Worm (Caenorhabditis elegans) whole organism, late embryonic: ENCODE results near the gene F14H8.2.
A peak's percentile ranks its signal among the peaks of the same experiment; 100 is the strongest.

Experiments used
- K09A11.1 ChIP-seq: sonication (generic microtip); optimal IDR thresholded peaks from 2 replicates; lab custom pipeline; 2017; ENCODE audit warnings: antibody characterized with exemption, mild to moderate bottlenecking, missing genetic modification characterization, missing compliant biosample characterization; ENCODE audit not compliant: insufficient read depth
- T23F11.4 ChIP-seq: fragments of 200-800 bp; sonication (Bioruptor generic); optimal IDR thresholded peaks from 2 replicates; lab custom pipeline; 2018; ENCODE audit warnings: mild to moderate bottlenecking, missing genetic modification characterization, missing compliant biosample characterization
- ceh-14 ChIP-seq: sonication (generic microtip); optimal IDR thresholded peaks from 2 replicates; lab custom pipeline; 2016; ENCODE audit warnings: missing genotype, missing genetic modification characterization, missing compliant biosample characterization
- ceh-19 ChIP-seq: fragments of 200-800 bp; sonication (Bioruptor generic); optimal IDR thresholded peaks from 2 replicates; lab custom pipeline; 2018; ENCODE audit warnings: mild to moderate bottlenecking, missing genetic modification characterization, missing compliant biosample characterization
- ceh-24 ChIP-seq: sonication (generic microtip); optimal IDR thresholded peaks from 2 replicates; lab custom pipeline; 2016; ENCODE audit warnings: mild to moderate bottlenecking, missing genetic modification characterization, missing compliant biosample characterization
- ceh-30 ChIP-seq: fragments of 150-350 bp; optimal IDR thresholded peaks from 2 replicates; lab custom pipeline; 2014; ENCODE audit warnings: missing biosample characterization, missing genetic modification characterization
- ceh-48 ChIP-seq: sonication (generic microtip); optimal IDR thresholded peaks from 2 replicates; lab custom pipeline; 2016; ENCODE audit warnings: missing genetic modification characterization, inconsistent platforms, missing compliant biosample characterization
- che-1 ChIP-seq: sonication (generic microtip); optimal IDR thresholded peaks from 2 replicates; lab custom pipeline; 2016; ENCODE audit warnings: mild to moderate bottlenecking, missing genetic modification characterization, missing compliant biosample characterization
- elt-4 ChIP-seq: sonication (generic microtip); optimal IDR thresholded peaks from 2 replicates; lab custom pipeline; 2016; ENCODE audit warnings: missing genetic modification characterization, missing compliant biosample characterization
- ets-4 ChIP-seq: sonication (generic microtip); optimal IDR thresholded peaks from 2 replicates; lab custom pipeline; 2016; ENCODE audit warnings: missing genetic modification characterization, missing compliant biosample characterization
- eyg-1 ChIP-seq: sonication (generic microtip); optimal IDR thresholded peaks from 2 replicates; lab custom pipeline; 2016; ENCODE audit warnings: missing genotype, missing genetic modification characterization, missing compliant biosample characterization
- fkh-10 ChIP-seq: fragments of 150-350 bp; optimal IDR thresholded peaks from 2 replicates; lab custom pipeline; 2014; ENCODE audit warnings: missing biosample characterization, missing genetic modification reagents, missing genetic modification characterization
- fkh-6 ChIP-seq: sonication (generic microtip); optimal IDR thresholded peaks from 2 replicates; lab custom pipeline; 2016; ENCODE audit warnings: missing genetic modification characterization, missing compliant biosample characterization
- gmeb-2 ChIP-seq: sonication (generic microtip); optimal IDR thresholded peaks from 2 replicates; lab custom pipeline; 2016; ENCODE audit warnings: missing genetic modification characterization, inconsistent platforms, missing compliant biosample characterization
- hlh-15 ChIP-seq: sonication (generic microtip); optimal IDR thresholded peaks from 2 replicates; lab custom pipeline; 2016; ENCODE audit warnings: missing genetic modification characterization, missing compliant biosample characterization
- hlh-30 ChIP-seq: sonication (generic microtip); optimal IDR thresholded peaks from 2 replicates; lab custom pipeline; 2017; ENCODE audit warnings: antibody characterized with exemption, missing genetic modification characterization, missing compliant biosample characterization; ENCODE audit not compliant: insufficient read depth
- lin-11 ChIP-seq: fragments of 200-800 bp; sonication (Bioruptor generic); optimal IDR thresholded peaks from 2 replicates; lab custom pipeline; 2018; ENCODE audit warnings: mild to moderate bottlenecking, missing genetic modification characterization, missing compliant biosample characterization
- madf-2 ChIP-seq: sonication (generic microtip); optimal IDR thresholded peaks from 2 replicates; lab custom pipeline; 2017; ENCODE audit warnings: missing genetic modification characterization, missing compliant biosample characterization
- mec-3 ChIP-seq: sonication (generic microtip); optimal IDR thresholded peaks from 2 replicates; lab custom pipeline; 2016; ENCODE audit warnings: borderline replicate concordance, missing genetic modification characterization, missing compliant biosample characterization
- nfya-1 ChIP-seq: sonication (generic microtip); optimal IDR thresholded peaks from 2 replicates; lab custom pipeline; 2017; ENCODE audit warnings: missing genetic modification characterization, mild to moderate bottlenecking, missing compliant biosample characterization, antibody characterized with exemption, moderate library complexity
- nhr-11 ChIP-seq: fragments of 150-350 bp; optimal IDR thresholded peaks from 2 replicates; lab custom pipeline; 2014; ENCODE audit warnings: missing biosample characterization, missing genetic modification characterization
- npax-4 ChIP-seq: sonication (generic microtip); optimal IDR thresholded peaks from 2 replicates; lab custom pipeline; 2016; ENCODE audit warnings: missing genetic modification characterization, missing compliant biosample characterization
- odd-2 ChIP-seq: sonication (generic microtip); optimal IDR thresholded peaks from 2 replicates; lab custom pipeline; 2017; ENCODE audit warnings: antibody characterized with exemption, mild to moderate bottlenecking, missing genetic modification characterization, missing compliant biosample characterization
- pat-9 ChIP-seq: fragments of 200-800 bp; sonication (Bioruptor generic); optimal IDR thresholded peaks from 2 replicates; lab custom pipeline; 2018; ENCODE audit warnings: mild to moderate bottlenecking, missing genetic modification characterization, moderate library complexity, missing compliant biosample characterization
- pha-2 ChIP-seq: sonication (generic microtip); optimal IDR thresholded peaks from 2 replicates; lab custom pipeline; 2017; ENCODE audit warnings: mild to moderate bottlenecking, missing genetic modification characterization, missing compliant biosample characterization
- pha-4 ChIP-seq: fragments of 150-350 bp; optimal IDR thresholded peaks from 2 replicates; lab custom pipeline; 2018; ENCODE audit warnings: missing biosample characterization, missing genetic modification reagents, missing genetic modification characterization
- ref-2 ChIP-seq: sonication (generic microtip); optimal IDR thresholded peaks from 2 replicates; lab custom pipeline; 2016; ENCODE audit warnings: missing genetic modification characterization, missing compliant biosample characterization
- rnt-1 ChIP-seq: sonication (generic microtip); optimal IDR thresholded peaks from 2 replicates; lab custom pipeline; 2016; ENCODE audit warnings: missing genetic modification characterization, missing compliant biosample characterization
- sox-2 ChIP-seq: fragments of 200-800 bp; sonication (Bioruptor generic); IDR thresholded peaks from 2 replicates; pipeline ENCODE4 v1.3.6; 2022; ENCODE audit warnings: missing genetic modification reagents, missing genetic modification characterization, missing compliant biosample characterization
- sox-4 ChIP-seq: sonication (generic microtip); optimal IDR thresholded peaks from 2 replicates; lab custom pipeline; 2017; ENCODE audit warnings: mild to moderate bottlenecking, missing genetic modification characterization, inconsistent platforms, missing compliant biosample characterization
- syd-9 ChIP-seq: sonication (generic microtip); optimal IDR thresholded peaks from 2 replicates; lab custom pipeline; 2016; ENCODE audit warnings: mild to moderate bottlenecking, missing genetic modification characterization, moderate library complexity, missing compliant biosample characterization
- tbx-7 ChIP-seq: sonication (generic microtip); optimal IDR thresholded peaks from 2 replicates; lab custom pipeline; 2016; ENCODE audit warnings: missing genotype, missing genetic modification characterization, missing compliant biosample characterization
- ttx-3 ChIP-seq: sonication (generic microtip); optimal IDR thresholded peaks from 2 replicates; lab custom pipeline; 2016; ENCODE audit warnings: missing genetic modification reagents, missing genetic modification characterization, missing compliant biosample characterization
- unc-55 ChIP-seq: sonication (generic microtip); optimal IDR thresholded peaks from 2 replicates; lab custom pipeline; 2017; ENCODE audit warnings: missing biosample characterization, missing genetic modification reagents, missing genetic modification characterization
- unc-86 ChIP-seq: sonication (generic microtip); optimal IDR thresholded peaks from 2 replicates; lab custom pipeline; 2016; ENCODE audit warnings: missing genetic modification characterization, missing compliant biosample characterization
- zip-5 ChIP-seq: sonication (generic microtip); optimal IDR thresholded peaks from 2 replicates; lab custom pipeline; 2016; ENCODE audit warnings: missing genetic modification characterization, missing compliant biosample characterization

F14H8.2 gene

ce11 chrV:14996236-14996635 lies 23.9 kb downstream of the F14H8.2 start, which contains the start of gene irld-14:
irld-14 (plus strand) TSS chrV:14996536.
- no peak for TF ChIP-seq fkh-6
- TF ChIP-seq odd-2 (tag; lab: Kevin White, UChicago) = no peak
- no peak for TF ChIP-seq pha-2 (tag; lab: Kevin White, UChicago)
- no peak for TF ChIP-seq syd-9 (tag; lab: Kevin White, UChicago)
- no peak for TF ChIP-seq pha-4
- TF ChIP-seq ttx-3 (tag; lab: Kevin White, UChicago) = no peak
- no peak for TF ChIP-seq K09A11.1 (tag; lab: Kevin White, UChicago)
- no peak for TF ChIP-seq ceh-24 (tag; lab: Kevin White, UChicago)
- no peak for TF ChIP-seq sox-4
- TF ChIP-seq pat-9 = no peak
- TF ChIP-seq madf-2 (tag; lab: Kevin White, UChicago) = no peak
- TF ChIP-seq ceh-14 (tag; lab: Kevin White, UChicago) = no peak
- no peak for TF ChIP-seq hlh-15
- no peak for TF ChIP-seq ref-2 (tag; lab: Kevin White, UChicago)
- TF ChIP-seq lin-11 (tag; lab: Kevin White, UChicago) = no peak
- TF ChIP-seq unc-86 (tag; lab: Kevin White, UChicago) = no peak
- TF ChIP-seq ceh-48 (tag; lab: Kevin White, UChicago) = no peak

DNA sequence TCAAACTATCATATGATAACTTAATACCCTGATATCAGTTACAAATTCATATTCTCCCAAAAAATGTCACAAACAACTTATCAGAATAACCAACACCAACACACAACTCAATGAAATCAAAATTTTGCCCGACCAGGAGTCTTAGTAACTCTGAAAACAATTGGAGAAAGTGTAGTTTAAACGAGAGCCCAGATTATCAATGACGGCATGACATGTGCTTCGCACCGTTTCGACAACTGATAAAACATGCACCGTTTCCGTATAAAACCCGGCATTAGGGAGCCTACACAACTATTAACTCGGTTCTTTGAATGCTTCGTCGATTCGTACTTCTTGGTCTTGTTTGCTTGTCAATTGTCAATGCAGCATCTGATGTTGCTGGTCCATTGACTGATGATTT lies 26.5 kb downstream of the F14H8.2 start, which contains the start of gene fil-1:
Gene fil-1 (plus strand): TSS at position 219 of the 400 bp plus-strand sequence.
- TF ChIP-seq unc-55 (GFP tag; lab: Kevin White, UChicago) = no peak
- TF ChIP-seq zip-5 = no peak
- TF ChIP-seq ceh-19 = no peak
- TF ChIP-seq lin-11 (tag; lab: Kevin White, UChicago) = no peak
- no peak for TF ChIP-seq ceh-30
- TF ChIP-seq gmeb-2 = no peak
- TF ChIP-seq mec-3 = no peak
- no peak for TF ChIP-seq elt-4

- no peak for TF ChIP-seq sox-2 (GFP tag; lab: Robert Waterston, UW)
- no peak for TF ChIP-seq fkh-10 (GFP tag; lab: Kevin White, UChicago)
- TF ChIP-seq T23F11.4 (GFP tag; lab: Kevin White, UChicago) = no peak
- no peak for TF ChIP-seq hlh-30 (tag; lab: Kevin White, UChicago)
- TF ChIP-seq che-1 = no peak
- TF ChIP-seq gmeb-2 = no peak
- TF ChIP-seq nhr-11 (tag; lab: Kevin White, UChicago) = no peak
- no peak for TF ChIP-seq ceh-14 (tag; lab: Kevin White, UChicago)
- no peak for TF ChIP-seq eyg-1 (tag; lab: Kevin White, UChicago)
- TF ChIP-seq npax-4 (tag; lab: Kevin White, UChicago) = no peak
- no peak for TF ChIP-seq tbx-7 (tag; lab: Kevin White, UChicago)
- TF ChIP-seq rnt-1 (tag; lab: Kevin White, UChicago) = no peak
Observed at ce11 chrV:14992627-14993117, 27.5 kb downstream of the F14H8.2 start, which contains the start of gene T01C3.3. T01C3.3 (minus strand) TSS chrV:14992677.

DNA sequence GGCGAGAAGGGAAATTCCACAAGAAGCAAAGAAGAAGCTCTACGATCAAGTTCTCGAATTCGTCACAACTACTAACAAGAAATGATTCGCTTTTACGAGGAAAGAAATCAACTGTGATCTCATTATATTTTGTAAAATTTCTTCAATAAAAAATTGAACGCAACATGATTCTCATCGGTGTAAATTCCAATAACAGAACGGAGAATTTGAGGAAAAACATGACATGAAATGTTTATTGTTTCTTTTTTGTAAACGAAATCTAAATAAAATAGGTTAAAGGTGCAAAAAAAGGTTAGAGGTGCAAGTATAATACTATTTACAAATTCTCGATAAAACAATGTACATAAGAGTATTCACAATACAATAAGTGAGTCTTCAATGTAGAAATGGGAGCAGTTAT lies 28.6 kb downstream of the F14H8.2 start:
- TF ChIP-seq ceh-24 (tag; lab: Kevin White, UChicago) = no peak
- no peak for TF ChIP-seq ets-4 (tag; lab: Kevin White, UChicago)
- no peak for TF ChIP-seq npax-4 (tag; lab: Kevin White, UChicago)

DNA sequence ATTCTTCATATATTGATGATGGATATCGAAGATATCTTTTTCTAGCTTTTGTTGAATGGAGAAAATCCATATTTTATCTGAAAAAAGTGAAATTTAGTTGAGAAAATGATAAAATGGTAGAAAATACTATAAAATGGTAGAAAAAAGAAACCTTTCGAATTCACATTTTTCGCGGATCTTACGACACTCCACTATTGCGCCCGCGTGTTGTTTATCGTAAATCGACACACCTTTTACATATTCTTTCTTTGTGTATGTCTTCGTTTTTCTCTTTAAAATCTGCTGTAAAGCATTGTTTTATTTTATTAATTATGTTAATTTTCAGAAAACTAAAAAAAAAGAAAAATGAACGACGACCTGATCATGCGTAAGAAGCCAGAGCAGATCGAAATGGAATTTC lies 29.3 kb downstream of the F14H8.2 start, which contains the start of the genes cdt-2 and T01C3.2:
Gene cdt-2 (minus strand): TSS at position 284 of the 400 bp plus-strand sequence.
Gene T01C3.2 (plus strand): TSS at position 326 of the 400 bp plus-strand sequence.
- peak; percentile 19 for TF ChIP-seq nfya-1 (tag; lab: Kevin White, UChicago)
- TF ChIP-seq sox-2 (GFP tag; lab: Robert Waterston, UW) = no peak
- TF ChIP-seq che-1 = no peak
